Fruit fly (Drosophila melanogaster) whole organism, embryonic: ENCODE measurements around the gene Elo68alpha.
A peak's percentile ranks its signal among the peaks of the same experiment; 100 is the strongest.

ENCODE experiments used
- Asciz ChIP-seq: fragments of 200-800 bp; sonication (Bioruptor generic); optimal IDR thresholded peaks from 2 replicates; lab custom pipeline; 2017; ENCODE audit warnings: missing biosample characterization, mild to moderate bottlenecking, missing genetic modification characterization, missing genetic modification reagents
- Bteb2 ChIP-seq: fragments of 200-800 bp; sonication (Bioruptor generic); optimal IDR thresholded peaks from 2 replicates; lab custom pipeline; 2016; ENCODE audit warnings: missing biosample characterization, missing genetic modification characterization
- C15 ChIP-seq: fragments of 200-800 bp; sonication (Bioruptor generic); IDR thresholded peaks from 3 replicates; pipeline ENCODE4 v1.3.6; 2022; ENCODE audit warnings: missing biosample characterization, missing genetic modification characterization
- CG10274 ChIP-seq: fragments of 200-800 bp; sonication (Bioruptor generic); optimal IDR thresholded peaks from 3 replicates; lab custom pipeline; 2017; ENCODE audit warnings: missing biosample characterization, mild to moderate bottlenecking, missing genetic modification characterization
- CG13424 ChIP-seq: fragments of 200-800 bp; sonication (Bioruptor generic); optimal IDR thresholded peaks from 2 replicates; lab custom pipeline; 2019; ENCODE audit warnings: missing biosample characterization, mild to moderate bottlenecking, missing genetic modification characterization, moderate library complexity
- CG13894 ChIP-seq: fragments of 200-800 bp; sonication (Bioruptor generic); optimal IDR thresholded peaks from 3 replicates; lab custom pipeline; 2018; ENCODE audit warnings: missing biosample characterization, mild to moderate bottlenecking, missing genetic modification characterization, moderate library complexity
- CG14667 ChIP-seq: fragments of 200-800 bp; sonication (Bioruptor generic); IDR thresholded peaks from 2 replicates; pipeline ENCODE4 v1.3.6; 2022; ENCODE audit warnings: missing biosample characterization, missing genetic modification characterization
- CG15696 ChIP-seq: fragments of 200-800 bp; sonication (Bioruptor generic); optimal IDR thresholded peaks from 2 replicates; lab custom pipeline; 2019; ENCODE audit warnings: missing biosample characterization, mild to moderate bottlenecking, missing genetic modification characterization, moderate library complexity
- CG1602 ChIP-seq: fragments of 200-800 bp; sonication (Bioruptor generic); optimal IDR thresholded peaks from 3 replicates; lab custom pipeline; 2016; ENCODE audit warnings: missing biosample characterization, missing genetic modification characterization
- CG1603 ChIP-seq: fragments of 200-800 bp; sonication (Bioruptor generic); optimal IDR thresholded peaks from 2 replicates; lab custom pipeline; 2019; ENCODE audit warnings: missing biosample characterization, mild to moderate bottlenecking, missing genetic modification characterization, moderate library complexity
- CG16815 ChIP-seq: fragments of 200-800 bp; sonication (Bioruptor generic); optimal IDR thresholded peaks from 3 replicates; lab custom pipeline; 2017; ENCODE audit warnings: missing biosample characterization, mild to moderate bottlenecking, missing genetic modification characterization
- CG17912 ChIP-seq: fragments of 200-800 bp; sonication (Bioruptor generic); optimal IDR thresholded peaks from 2 replicates; lab custom pipeline; 2018; ENCODE audit warnings: missing biosample characterization, mild to moderate bottlenecking, missing genetic modification characterization
- CG2129 ChIP-seq: fragments of 200-800 bp; sonication (Bioruptor generic); IDR thresholded peaks from 2 replicates; pipeline ENCODE4 v1.3.6; 2022; ENCODE audit warnings: missing biosample characterization, missing genetic modification characterization; ENCODE audit not compliant: partially characterized antibody
- CG2202 ChIP-seq: fragments of 200-800 bp; sonication (Bioruptor generic); optimal IDR thresholded peaks from 2 replicates; lab custom pipeline; 2018; ENCODE audit warnings: missing biosample characterization, mild to moderate bottlenecking, missing genetic modification characterization
- CG31365 ChIP-seq: fragments of 200-800 bp; sonication (Bioruptor generic); optimal IDR thresholded peaks from 2 replicates; lab custom pipeline; 2018; ENCODE audit warnings: missing biosample characterization, mild to moderate bottlenecking, missing genetic modification characterization
- CG33557 ChIP-seq: fragments of 200-800 bp; sonication (Bioruptor generic); optimal IDR thresholded peaks from 2 replicates; lab custom pipeline; 2019; ENCODE audit warnings: missing biosample characterization, mild to moderate bottlenecking, missing genetic modification characterization, moderate library complexity
- CG34376 ChIP-seq: fragments of 200-800 bp; sonication (Bioruptor generic); optimal IDR thresholded peaks from 2 replicates; lab custom pipeline; 2018; ENCODE audit warnings: missing biosample characterization, mild to moderate bottlenecking, missing genetic modification characterization
- CG4282 ChIP-seq: fragments of 200-800 bp; sonication (Bioruptor generic); optimal IDR thresholded peaks from 2 replicates; lab custom pipeline; 2016; ENCODE audit warnings: missing biosample characterization, missing genetic modification characterization
- CG4404 ChIP-seq: fragments of 200-800 bp; sonication (Bioruptor generic); IDR thresholded peaks from 2 replicates; pipeline ENCODE4 v1.3.6; 2022; ENCODE audit warnings: missing biosample characterization, missing genetic modification characterization
- CG4617 ChIP-seq: fragments of 200-800 bp; sonication (Bioruptor generic); optimal IDR thresholded peaks from 3 replicates; lab custom pipeline; 2016; ENCODE audit warnings: missing biosample characterization, missing genetic modification characterization, borderline replicate concordance
- CG4707 ChIP-seq: fragments of 200-800 bp; sonication (Bioruptor generic); optimal IDR thresholded peaks from 2 replicates; lab custom pipeline; 2018; ENCODE audit warnings: missing biosample characterization, mild to moderate bottlenecking, missing genetic modification characterization, moderate library complexity
- CG5245 ChIP-seq: fragments of 200-800 bp; sonication (Bioruptor generic); optimal IDR thresholded peaks from 3 replicates; lab custom pipeline; 2016; ENCODE audit warnings: missing biosample characterization, missing genetic modification characterization
- CG6175 ChIP-seq: fragments of 200-800 bp; sonication (Bioruptor generic); IDR thresholded peaks from 3 replicates; pipeline ENCODE4 v1.3.6; 2022; ENCODE audit warnings: missing biosample characterization, missing genetic modification characterization
- CG6254 ChIP-seq: fragments of 200-800 bp; sonication (Bioruptor generic); optimal IDR thresholded peaks from 3 replicates; lab custom pipeline; 2017; ENCODE audit warnings: mild to moderate bottlenecking, missing biosample characterization, missing genetic modification reagents, missing genetic modification characterization
- CG7745 ChIP-seq: fragments of 200-800 bp; sonication (Bioruptor generic); optimal IDR thresholded peaks from 2 replicates; lab custom pipeline; 2018; ENCODE audit warnings: missing biosample characterization, mild to moderate bottlenecking, missing genetic modification characterization, moderate library complexity
- CG8944 ChIP-seq: fragments of 200-800 bp; sonication (Bioruptor generic); optimal IDR thresholded peaks from 3 replicates; lab custom pipeline; 2016; ENCODE audit warnings: missing biosample characterization, missing genetic modification characterization
- Dek ChIP-seq: fragments of 200-800 bp; sonication (Bioruptor generic); optimal IDR thresholded peaks from 3 replicates; lab custom pipeline; 2019; ENCODE audit warnings: missing biosample characterization, mild to moderate bottlenecking, missing genetic modification characterization, moderate library complexity
- Dp ChIP-seq: fragments of 200-800 bp; sonication (Bioruptor generic); optimal IDR thresholded peaks from 2 replicates; lab custom pipeline; 2018; ENCODE audit warnings: missing biosample characterization, mild to moderate bottlenecking, missing genetic modification characterization, moderate library complexity
- E2f1 ChIP-seq: fragments of 200-800 bp; sonication (Bioruptor generic); IDR thresholded peaks from 2 replicates; pipeline ENCODE4 v1.3.6; 2022; ENCODE audit warnings: missing biosample characterization, missing genetic modification characterization
- Elba2 ChIP-seq: fragments of 200-800 bp; sonication (Bioruptor generic); optimal IDR thresholded peaks from 3 replicates; lab custom pipeline; 2016; ENCODE audit warnings: missing biosample characterization, missing genetic modification characterization
- HLH54F ChIP-seq: fragments of 200-800 bp; sonication (Bioruptor generic); optimal IDR thresholded peaks from 3 replicates; lab custom pipeline; 2016; ENCODE audit warnings: missing biosample characterization, missing genetic modification characterization
- Hr51 ChIP-seq, 2 experiments: fragments of 200-800 bp; sonication (Bioruptor generic); optimal IDR thresholded peaks; 2 replicates in 1 of 2; 3 replicates in 1 of 2; lab custom pipeline; 2016 to 2018; ENCODE audit warnings: missing biosample characterization in 2 of 2, missing genetic modification characterization in 2 of 2, mild to moderate bottlenecking in 1 of 2, moderate library complexity in 1 of 2
- Kr ChIP-seq: fragments of 200-800 bp; sonication (Bioruptor generic); optimal IDR thresholded peaks from 2 replicates; lab custom pipeline; 2017; ENCODE audit warnings: missing biosample characterization, mild to moderate bottlenecking, missing genetic modification characterization
- Lim3 ChIP-seq: fragments of 200-800 bp; sonication (Bioruptor generic); IDR thresholded peaks from 2 replicates; pipeline ENCODE4 v1.3.6; 2022; ENCODE audit warnings: missing biosample characterization, missing genetic modification characterization
- Neu2 ChIP-seq: fragments of 200-800 bp; sonication (Bioruptor generic); optimal IDR thresholded peaks from 3 replicates; lab custom pipeline; 2016; ENCODE audit warnings: missing biosample characterization, missing genetic modification characterization, borderline replicate concordance
- Poxn ChIP-seq: fragments of 200-800 bp; sonication (Bioruptor generic); IDR thresholded peaks from 2 replicates; pipeline ENCODE4 v1.3.6; 2022; ENCODE audit warnings: missing biosample characterization, missing genetic modification characterization
- Six4 ChIP-seq: fragments of 200-800 bp; sonication (Bioruptor generic); optimal IDR thresholded peaks from 2 replicates; lab custom pipeline; 2016; ENCODE audit warnings: missing biosample characterization, missing genetic modification characterization
- Xrp1 ChIP-seq: fragments of 200-800 bp; sonication (Bioruptor generic); IDR thresholded peaks from 2 replicates; pipeline ENCODE4 v1.3.6; 2022; ENCODE audit warnings: missing biosample characterization, missing genetic modification characterization
- ash1 ChIP-seq: fragments of 200-800 bp; sonication (Bioruptor generic); optimal IDR thresholded peaks from 2 replicates; lab custom pipeline; 2018; ENCODE audit warnings: missing biosample characterization, mild to moderate bottlenecking, missing genetic modification characterization
- exex ChIP-seq: fragments of 200-800 bp; sonication (Bioruptor generic); optimal IDR thresholded peaks from 4 replicates; lab custom pipeline; 2018; ENCODE audit warnings: missing biosample characterization, mild to moderate bottlenecking, missing genetic modification characterization, moderate library complexity
- eyg ChIP-seq: fragments of 200-800 bp; sonication (Bioruptor generic); optimal IDR thresholded peaks from 3 replicates; lab custom pipeline; 2016; ENCODE audit warnings: missing biosample characterization, missing genetic modification characterization
- ftz-f1 ChIP-seq: fragments of 200-800 bp; sonication (Bioruptor generic); optimal IDR thresholded peaks from 2 replicates; lab custom pipeline; 2016; ENCODE audit warnings: missing biosample characterization, missing genetic modification characterization
- grau ChIP-seq: fragments of 200-800 bp; optimal IDR thresholded peaks from 3 replicates; lab custom pipeline; 2019; ENCODE audit warnings: missing biosample characterization, mild to moderate bottlenecking, missing genetic modification characterization, moderate library complexity
- pfk ChIP-seq: fragments of 200-800 bp; sonication (Bioruptor generic); optimal IDR thresholded peaks from 2 replicates; lab custom pipeline; 2018; ENCODE audit warnings: missing biosample characterization, mild to moderate bottlenecking, missing genetic modification characterization, moderate library complexity
- psq ChIP-seq: fragments of 200-800 bp; sonication (Bioruptor generic); optimal IDR thresholded peaks from 2 replicates; lab custom pipeline; 2017; ENCODE audit warnings: missing biosample characterization, missing genetic modification characterization
- sima ChIP-seq: fragments of 200-800 bp; sonication (Bioruptor generic); optimal IDR thresholded peaks from 2 replicates; lab custom pipeline; 2016; ENCODE audit warnings: missing biosample characterization, missing genetic modification characterization
- sob ChIP-seq: fragments of 200-800 bp; sonication (Bioruptor generic); IDR thresholded peaks from 2 replicates; pipeline ENCODE4 v1.3.6; 2022; ENCODE audit warnings: missing biosample characterization, missing genetic modification characterization
- tin ChIP-seq: fragments of 200-800 bp; sonication (Bioruptor generic); optimal IDR thresholded peaks from 3 replicates; lab custom pipeline; 2016; ENCODE audit warnings: missing biosample characterization, missing genetic modification characterization
- tio ChIP-seq: fragments of 200-800 bp; sonication (Bioruptor generic); optimal IDR thresholded peaks from 2 replicates; lab custom pipeline; 2017; ENCODE audit warnings: missing biosample characterization, missing genetic modification characterization, inconsistent platforms

Gene Elo68alpha

DNA sequence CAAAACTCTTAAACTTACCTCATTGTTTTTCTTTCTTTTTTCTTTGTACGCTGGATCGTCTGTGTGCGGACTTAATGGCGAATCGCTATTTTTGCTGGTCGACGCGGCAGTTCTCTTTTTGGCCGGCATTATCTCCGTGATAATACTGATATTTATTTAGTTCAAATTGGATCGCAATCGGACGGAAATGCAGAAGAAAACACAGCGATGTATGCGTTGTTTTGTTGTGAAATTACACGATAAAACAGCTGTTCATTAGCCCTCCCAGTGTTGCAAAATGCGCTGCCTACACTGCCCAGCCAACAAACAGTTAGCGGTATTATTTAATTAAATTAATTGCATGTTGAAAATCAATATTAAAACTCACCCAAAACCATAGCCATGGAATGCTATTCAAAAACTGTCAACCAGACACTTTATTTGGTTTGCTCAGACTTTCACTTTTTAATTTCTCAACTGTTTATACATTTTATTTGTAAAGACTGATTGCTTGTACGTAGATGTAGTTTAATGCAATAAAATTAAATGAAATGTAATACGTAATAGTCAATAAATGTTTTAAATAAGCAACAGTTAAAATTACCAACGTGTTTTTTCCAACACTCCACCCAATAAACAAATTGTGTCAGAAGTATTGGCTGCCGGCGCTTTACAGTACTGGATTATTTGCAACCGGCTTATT lies 4.7 kb downstream of the Elo68alpha start, which contains the start of the genes Irbp18 and APP-BP1 (continued):
- TF ChIP-seq ftz-f1 (GFP tag; lab: Kevin White, UChicago) = peak; percentile 16
- TF ChIP-seq Xrp1 (GFP tag; lab: Robert Waterston, UW) = peak; percentile 93
- TF ChIP-seq Elba2 (GFP tag; lab: Kevin White, UChicago) = peak; percentile 97
- peak; percentile 78 for TF ChIP-seq CG10274 (GFP tag; lab: Kevin White, UChicago)
- peak; percentile 11 for TF ChIP-seq ash1 (GFP tag; lab: Kevin White, UChicago)
- peak; percentile 61; the same call in 1 of the 3 replicates for TF ChIP-seq CG6175 (GFP tag; lab: Robert Waterston, UW)
- TF ChIP-seq Kr (GFP tag; lab: Kevin White, UChicago) = no peak
- peak; percentile 17 for TF ChIP-seq pfk (GFP tag; lab: Kevin White, UChicago)
- TF ChIP-seq CG33557 (GFP tag; lab: Kevin White, UChicago) = peak; percentile 82
- TF ChIP-seq CG6254 (GFP tag; lab: Kevin White, UChicago) = peak; percentile 84
- peak; percentile 86 for TF ChIP-seq psq
- TF ChIP-seq Six4 (GFP tag; lab: Kevin White, UChicago) = peak; percentile 94
- TF ChIP-seq CG8944 (GFP tag; lab: Kevin White, UChicago) = peak; percentile 89
- peak; percentile 89 for TF ChIP-seq Asciz
- peak; percentile 56 for TF ChIP-seq Neu2 (GFP tag; lab: Kevin White, UChicago)
- TF ChIP-seq CG4282 = peak; percentile 89
- TF ChIP-seq exex (tag; lab: Kevin White, UChicago) = peak; percentile 72
- TF ChIP-seq tin = peak; percentile 94
- TF ChIP-seq Dp = peak; percentile 32
- TF ChIP-seq CG1603 (tag; lab: Kevin White, UChicago) = peak; percentile 88
- peak; percentile 91 for TF ChIP-seq grau (tag; lab: Kevin White, UChicago)
- peak; percentile 93 for TF ChIP-seq CG16815 (GFP tag; lab: Kevin White, UChicago)
- TF ChIP-seq Hr51 (GFP tag; optimal IDR thresholded peaks at IDR 0.05; lab: Kevin White, UChicago) = peak; percentile 95 to 96
- peak; percentile 47 for TF ChIP-seq CG17912
- peak; percentile 79 for TF ChIP-seq eyg (GFP tag; lab: Kevin White, UChicago)
- peak; percentile 66 for TF ChIP-seq CG14667 (GFP tag; lab: Robert Waterston, UW)
- TF ChIP-seq CG4707 (GFP tag; lab: Kevin White, UChicago) = peak; percentile 63
- TF ChIP-seq tio = peak; percentile 98
- peak; percentile 50 for TF ChIP-seq Poxn (GFP tag; lab: Robert Waterston, UW)
- peak; percentile 73 for TF ChIP-seq CG15696 (tag; lab: Kevin White, UChicago)
- peak; percentile 92 for TF ChIP-seq Dek
- TF ChIP-seq CG7745 (tag; lab: Kevin White, UChicago) = no peak
- peak; percentile 86 for TF ChIP-seq CG13894 (tag; lab: Kevin White, UChicago)
- TF ChIP-seq CG2129 = no peak
- peak; percentile 94 for TF ChIP-seq CG1602
- peak; percentile 92 for TF ChIP-seq sob
- peak; percentile 90 for TF ChIP-seq E2f1 (GFP tag; lab: Robert Waterston, UW)
- peak; percentile 93 for TF ChIP-seq CG4617 (GFP tag; lab: Kevin White, UChicago)
- peak; percentile 95 for TF ChIP-seq CG34376 (GFP tag; lab: Kevin White, UChicago)
- TF ChIP-seq C15 (GFP tag; lab: Robert Waterston, UW) = peak; percentile 77; the same call in 2 of the 3 replicates
- peak; percentile 83 for TF ChIP-seq CG2202 (tag; lab: Kevin White, UChicago)
- peak; percentile 41 for TF ChIP-seq sima
- peak; percentile 47; the same call in 1 of the 2 replicates for TF ChIP-seq Lim3
- peak; percentile 90 for TF ChIP-seq CG13424 (tag; lab: Kevin White, UChicago)
- peak; percentile 94 for TF ChIP-seq Bteb2 (GFP tag; lab: Kevin White, UChicago)
- peak; percentile 96 for TF ChIP-seq HLH54F (GFP tag; lab: Kevin White, UChicago)
- peak; percentile 73 for TF ChIP-seq CG4404 (GFP tag; lab: Robert Waterston, UW)
- TF ChIP-seq CG31365 (tag; lab: Kevin White, UChicago) = peak; percentile 69
- peak; percentile 87 for TF ChIP-seq CG5245 (GFP tag; lab: Kevin White, UChicago)
